Worm (Caenorhabditis elegans): ENCODE measurements around the gene nhr-3.
"Not testable (repeated sequence)": the region's sequence is repeated elsewhere in the genome, so short reads cannot be mapped to it uniquely, and the experiment has no call there.

Gene nhr-3

ce11 chrX:14523275-14523674, 35.0 kb upstream of the nhr-3 start, which contains the start of gene nspc-16:
Gene nspc-16 (plus strand): TSS chrX:14523575.
- TF ChIP-seq lin-13 (tag; optimal IDR thresholded peaks at IDR 0.05) = no peak
- TF ChIP-seq nhr-237 (tag; optimal IDR thresholded peaks at IDR 0.05) = no peak
- TF ChIP-seq nhr-2 (tag; optimal IDR thresholded peaks at IDR 0.05) = no peak
- TF ChIP-seq hlh-1 (tag; optimal IDR thresholded peaks at IDR 0.05) = no peak

ce11 chrX:14525081-14525324, 33.3 kb upstream of the nhr-3 start, which contains the start of gene nspc-17:
Gene nspc-17 (minus strand): TSS chrX:14525181.
- not testable (repeated sequence) for TF ChIP-seq unc-62 (GFP tag; optimal IDR thresholded peaks at IDR 0.05); nhr-237 (tag; optimal IDR thresholded peaks at IDR 0.05); ceh-39 (tag; optimal IDR thresholded peaks at IDR 0.05)

- TF ChIP-seq mep-1 (tag; optimal IDR thresholded peaks at IDR 0.05) (peak; percentile 98), mls-2 (tag; optimal IDR thresholded peaks at IDR 0.05) (peak; percentile 62), ceh-83 (GFP tag; optimal IDR thresholded peaks at IDR 0.05) (peak; percentile 69), sptf-1 (tag; optimal IDR thresholded peaks at IDR 0.05) (peak; percentile 88), lin-32 (GFP tag; optimal IDR thresholded peaks at IDR 0.05) (peak; percentile 68), lsy-2 (tag; optimal IDR thresholded peaks at IDR 0.05) (peak; percentile 91), blmp-1 (tag; optimal IDR thresholded peaks at IDR 0.05) (peak; percentile 24), pha-4 (tag; optimal IDR thresholded peaks at IDR 0.05) (peak; percentile 99), nhr-28 (tag; optimal IDR thresholded peaks at IDR 0.05) (peak; percentile 11), zip-8 (tag; optimal IDR thresholded peaks at IDR 0.05) (no peak), cnd-1 (tag; optimal IDR thresholded peaks at IDR 0.05) (peak; percentile 87), lin-13 (tag; optimal IDR thresholded peaks at IDR 0.05) (peak; percentile 94), unc-120 (tag; optimal IDR thresholded peaks at IDR 0.05; ENCODE audit: poor library complexity, severe bottlenecking) (peak; percentile 93), sem-2 (GFP tag; optimal IDR thresholded peaks at IDR 0.05) (no peak), nhr-76 (tag; optimal IDR thresholded peaks at IDR 0.05) (peak; percentile 28), unc-39 (tag; optimal IDR thresholded peaks at IDR 0.05) (peak; percentile 80), ceh-39 (tag; optimal IDR thresholded peaks at IDR 0.05) (peak; percentile 97), nhr-237 (tag; optimal IDR thresholded peaks at IDR 0.05) (peak; percentile 100), hlh-1 (tag; optimal IDR thresholded peaks at IDR 0.05) (peak; percentile 83), flh-1 (GFP tag; optimal IDR thresholded peaks at IDR 0.05) (no peak), elt-3 (tag; optimal IDR thresholded peaks at IDR 0.05) (peak; percentile 89), ztf-11 (tag; optimal IDR thresholded peaks at IDR 0.05) (peak; percentile 96), ces-1 (GFP tag; optimal IDR thresholded peaks at IDR 0.05) (peak; percentile 99), drap-1 (GFP tag; optimal IDR thresholded peaks at IDR 0.05) (peak; percentile 96), M03D4.4 (tag; optimal IDR thresholded peaks at IDR 0.05) (peak; percentile 68), nhr-12 (tag; optimal IDR thresholded peaks at IDR 0.05) (peak; percentile 97), unc-62 (GFP tag; optimal IDR thresholded peaks at IDR 0.05) (peak; percentile 94), nhr-2 (tag; optimal IDR thresholded peaks at IDR 0.05) (peak; percentile 75), ham-2 (GFP tag; optimal IDR thresholded peaks at IDR 0.05) (peak; percentile 8), elt-1 (tag; optimal IDR thresholded peaks at IDR 0.05; ENCODE audit: borderline replicate concordance, insufficient read depth) (peak; percentile 74), mab-5 (tag; optimal IDR thresholded peaks at IDR 0.05) (peak; percentile 90), bed-3 (GFP tag; optimal IDR thresholded peaks at IDR 0.05) (no peak), ceh-43 (GFP tag; optimal IDR thresholded peaks at IDR 0.05) (peak; percentile 62), snpc-4 (tag; optimal IDR thresholded peaks at IDR 0.05) (no peak), tbx-8 (GFP tag; optimal IDR thresholded peaks at IDR 0.05) (peak; percentile 39)
Measured at ce11 chrX:14525325-14526305, 32.7 kb upstream of the nhr-3 start.

ce11 chrX:14527559-14527958, 30.7 kb upstream of the nhr-3 start, which contains the start of gene nspc-18:
Gene nspc-18 (minus strand): TSS chrX:14527659.
- TF ChIP-seq nhr-28 (tag; optimal IDR thresholded peaks at IDR 0.05) = no peak
- no peak for TF ChIP-seq lsy-2 (tag; optimal IDR thresholded peaks at IDR 0.05)
- TF ChIP-seq elt-3 (tag; optimal IDR thresholded peaks at IDR 0.05) = no peak
- no peak for TF ChIP-seq M03D4.4 (tag; optimal IDR thresholded peaks at IDR 0.05)
- TF ChIP-seq sem-2 (GFP tag; optimal IDR thresholded peaks at IDR 0.05) = no peak
- TF ChIP-seq ceh-83 (GFP tag; optimal IDR thresholded peaks at IDR 0.05) = no peak
- TF ChIP-seq ztf-11 (tag; optimal IDR thresholded peaks at IDR 0.05) = no peak
- TF ChIP-seq ceh-39 (tag; optimal IDR thresholded peaks at IDR 0.05) = no peak
- TF ChIP-seq bed-3 (GFP tag; optimal IDR thresholded peaks at IDR 0.05) = no peak
- TF ChIP-seq mab-5 (tag; optimal IDR thresholded peaks at IDR 0.05) = no peak
- no peak for TF ChIP-seq ham-2 (GFP tag; optimal IDR thresholded peaks at IDR 0.05)
- no peak for TF ChIP-seq unc-39 (tag; optimal IDR thresholded peaks at IDR 0.05)
- no peak for TF ChIP-seq nhr-237 (tag; optimal IDR thresholded peaks at IDR 0.05)
- no peak for TF ChIP-seq sptf-1 (tag; optimal IDR thresholded peaks at IDR 0.05)
- TF ChIP-seq snpc-4 (tag; optimal IDR thresholded peaks at IDR 0.05) = no peak
- no peak for TF ChIP-seq ces-1 (GFP tag; optimal IDR thresholded peaks at IDR 0.05)
- no peak for TF ChIP-seq nhr-2 (tag; optimal IDR thresholded peaks at IDR 0.05)
- TF ChIP-seq tbx-8 (GFP tag; optimal IDR thresholded peaks at IDR 0.05) = no peak
- no peak for TF ChIP-seq lin-32 (GFP tag; optimal IDR thresholded peaks at IDR 0.05)
- TF ChIP-seq mep-1 (tag; optimal IDR thresholded peaks at IDR 0.05) = no peak

Data from whole organism, mixed stage, embryonic.